Fruit fly (Drosophila melanogaster) whole organism: ENCODE results near the gene lobo.

ENCODE experiments used
- Dll ChIP-seq: fragments of >200 bp; optimal IDR thresholded peaks from 2 replicates; lab custom pipeline; 2017
- pan ChIP-seq: fragments of >200 bp; optimal IDR thresholded peaks from 2 replicates; lab custom pipeline; 2017
- psq ChIP-seq: fragments of >200 bp; optimal IDR thresholded peaks from 2 replicates; lab custom pipeline; 2017

DNA sequence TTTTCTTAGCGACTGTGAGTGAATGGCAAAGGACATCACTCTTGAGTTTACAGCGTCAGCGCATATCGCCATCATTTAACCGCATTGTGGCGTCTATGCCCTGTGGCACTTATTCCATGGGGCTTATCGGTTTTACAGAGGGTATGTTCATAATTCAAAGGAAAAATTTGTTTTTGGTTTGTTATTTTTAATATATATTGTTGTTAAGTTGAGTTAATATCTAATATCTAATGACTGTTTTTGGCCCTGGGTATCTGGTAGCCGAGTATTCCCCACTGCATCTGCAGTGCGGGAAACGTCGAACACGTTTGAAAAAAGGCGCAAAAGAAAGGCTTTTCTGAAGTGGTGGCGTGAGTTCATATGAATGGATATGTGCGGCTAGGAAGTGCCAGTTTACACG, 15.1 kb downstream of the lobo start:
- TF ChIP-seq psq (lab: Kevin White, UChicago) (no peak), Dll (lab: Kevin White, UChicago) (no peak), pan (lab: Kevin White, UChicago) (peak; percentile 32)
